Worm (Caenorhabditis elegans): ENCODE measurements around the gene K02E2.8.

ce11 chrV:20399532-20400068, 32.9 kb upstream of the K02E2.8 start:
- TF ChIP-seq unc-39 (tag; optimal IDR thresholded peaks at IDR 0.05) (no peak), ceh-82 (tag; optimal IDR thresholded peaks at IDR 0.05) (no peak), nhr-11 (tag; optimal IDR thresholded peaks at IDR 0.05) (no peak), skn-1 (tag; optimal IDR thresholded peaks at IDR 0.05) (no peak), fos-1 (tag; optimal IDR thresholded peaks at IDR 0.05) (no peak), sma-3 (GFP tag; optimal IDR thresholded peaks at IDR 0.05) (no peak), elt-1 (tag; optimal IDR thresholded peaks at IDR 0.05) (no peak), lsy-2 (tag; optimal IDR thresholded peaks at IDR 0.05) (no peak), ama-1 (optimal IDR thresholded peaks at IDR 0.05) (no peak)

Measured in whole organism, L2 larva.